Worm (Caenorhabditis elegans): ENCODE data around the gene panl-2.
A peak's percentile ranks its signal among the peaks of the same experiment; 100 is the strongest.

The panl-2 gene

DNA sequence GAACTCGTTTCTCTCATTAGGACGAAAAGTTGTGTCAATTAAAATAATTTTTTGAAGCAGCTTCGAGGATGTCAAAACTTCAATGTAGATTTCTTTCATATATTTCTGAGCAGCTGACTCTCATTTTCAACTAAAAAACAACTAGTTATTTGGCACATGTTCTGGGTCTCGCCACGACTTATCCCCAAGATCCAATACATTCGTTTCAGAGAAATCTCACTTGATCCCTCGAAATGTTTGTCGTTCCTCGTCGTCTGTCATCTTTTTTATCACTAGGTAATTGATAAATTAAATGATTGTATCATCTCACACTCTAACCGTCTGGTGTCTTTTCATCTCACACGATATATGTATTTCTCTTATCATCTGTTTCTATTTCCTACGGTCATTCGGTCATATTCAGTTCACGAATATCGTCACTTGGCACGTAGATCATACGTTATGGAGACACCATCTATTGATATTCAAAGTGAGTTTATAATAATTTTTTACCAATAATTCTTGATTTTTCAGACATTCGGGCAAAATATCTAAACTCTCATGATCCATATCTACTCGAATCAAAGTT lies 5.9 kb downstream of the panl-2 start, which contains the start of the genes rpn-6.1 and F57B9.1:
Gene rpn-6.1, minus strand, starts transcription at position 65 of the 568 bp plus-strand sequence.
Gene F57B9.1, plus strand, starts transcription at position 154 of the 568 bp plus-strand sequence.
- TF ChIP-seq nhr-237 (tag; optimal IDR thresholded peaks at IDR 0.05) (no peak), nfya-1 (tag; optimal IDR thresholded peaks at IDR 0.05; ENCODE audit: insufficient read depth) (peak; percentile 21), elt-2 (tag; optimal IDR thresholded peaks at IDR 0.05) (peak; percentile 59), fos-1 (tag; optimal IDR thresholded peaks at IDR 0.05) (no peak), elt-3 (tag; optimal IDR thresholded peaks at IDR 0.05) (no peak), nhr-76 (tag; optimal IDR thresholded peaks at IDR 0.05) (no peak), egl-5 (tag; optimal IDR thresholded peaks at IDR 0.05) (peak; percentile 55), ztf-4 (tag; optimal IDR thresholded peaks at IDR 0.05) (no peak), ceh-9 (tag; optimal IDR thresholded peaks at IDR 0.05) (no peak), nhr-25 (tag; optimal IDR thresholded peaks at IDR 0.05) (no peak), pqm-1 (tag; optimal IDR thresholded peaks at IDR 0.05) (peak; percentile 13), nhr-28 (tag; optimal IDR thresholded peaks at IDR 0.05) (no peak), nhr-43 (tag; optimal IDR thresholded peaks at IDR 0.05; ENCODE audit: poor library complexity, severe bottlenecking) (no peak), pha-4 (tag; optimal IDR thresholded peaks at IDR 0.05) (no peak), ztf-11 (tag; optimal IDR thresholded peaks at IDR 0.05) (no peak)

DNA sequence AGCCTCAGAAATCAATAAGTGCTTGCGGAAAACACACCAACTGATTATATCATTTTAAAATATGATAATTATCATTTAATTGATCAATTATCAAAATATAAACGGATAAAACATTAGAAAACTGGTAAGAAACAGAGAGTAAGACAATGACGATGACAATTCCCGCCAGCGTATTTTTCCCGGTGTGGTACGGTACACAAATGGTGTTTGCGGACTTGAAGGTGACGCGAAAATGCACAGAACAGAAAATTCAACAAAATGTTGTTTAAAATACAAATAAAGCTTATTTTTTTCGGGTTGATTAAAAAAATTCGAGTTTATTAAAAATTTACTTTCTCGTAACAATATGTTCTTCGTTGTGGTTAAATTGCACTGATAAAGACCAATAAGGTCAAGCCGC lies 6.8 kb downstream of the panl-2 start:
- TF ChIP-seq nhr-28 (tag; optimal IDR thresholded peaks at IDR 0.05) (no peak), eor-1 (tag; optimal IDR thresholded peaks at IDR 0.05) (no peak), ceh-82 (tag; optimal IDR thresholded peaks at IDR 0.05) (no peak), pha-4 (tag; optimal IDR thresholded peaks at IDR 0.05) (peak; percentile 81), nhr-23 (tag; optimal IDR thresholded peaks at IDR 0.05) (peak; percentile 12), elt-2 (tag; optimal IDR thresholded peaks at IDR 0.05) (peak; percentile 13), egl-27 (tag; optimal IDR thresholded peaks at IDR 0.05) (no peak), elt-1 (tag; optimal IDR thresholded peaks at IDR 0.05) (no peak), nhr-76 (tag; optimal IDR thresholded peaks at IDR 0.05) (no peak), nhr-11 (tag; optimal IDR thresholded peaks at IDR 0.05) (no peak), nhr-25 (tag; optimal IDR thresholded peaks at IDR 0.05) (no peak), ztf-11 (tag; optimal IDR thresholded peaks at IDR 0.05) (no peak), fkh-10 (GFP tag; optimal IDR thresholded peaks at IDR 0.05) (no peak), fos-1 (tag; optimal IDR thresholded peaks at IDR 0.05) (no peak), mml-1 (tag; optimal IDR thresholded peaks at IDR 0.05) (no peak), tbx-2 (tag; optimal IDR thresholded peaks at IDR 0.05) (no peak), ztf-4 (tag; optimal IDR thresholded peaks at IDR 0.05) (no peak), unc-62 (GFP tag; optimal IDR thresholded peaks at IDR 0.05) (no peak), ceh-9 (tag; optimal IDR thresholded peaks at IDR 0.05) (no peak), nhr-12 (tag; optimal IDR thresholded peaks at IDR 0.05) (no peak), lin-39 (tag; optimal IDR thresholded peaks at IDR 0.05) (no peak), zag-1 (tag; optimal IDR thresholded peaks at IDR 0.05) (no peak), mdl-1 (tag; optimal IDR thresholded peaks at IDR 0.05) (no peak), lsy-12 (tag; optimal IDR thresholded peaks at IDR 0.05) (no peak), fkh-2 (tag; optimal IDR thresholded peaks at IDR 0.05) (no peak), lin-15B (tag; optimal IDR thresholded peaks at IDR 0.05) (peak; percentile 46), nhr-43 (tag; optimal IDR thresholded peaks at IDR 0.05; ENCODE audit: poor library complexity, severe bottlenecking) (no peak), ZK546.5 (tag; optimal IDR thresholded peaks at IDR 0.05) (no peak), hmg-11 (tag; optimal IDR thresholded peaks at IDR 0.05) (peak; percentile 41), jun-1 (tag; optimal IDR thresholded peaks at IDR 0.05) (no peak), skn-1 (tag; optimal IDR thresholded peaks at IDR 0.05) (peak; percentile 95), ceh-16 (tag; optimal IDR thresholded peaks at IDR 0.05) (no peak), nfya-1 (tag; optimal IDR thresholded peaks at IDR 0.05; ENCODE audit: insufficient read depth) (peak; percentile 81), elt-3 (tag; optimal IDR thresholded peaks at IDR 0.05) (no peak), nhr-77 (tag; optimal IDR thresholded peaks at IDR 0.05) (no peak), R02D3.7 (tag; optimal IDR thresholded peaks at IDR 0.05) (no peak), snpc-4 (tag; optimal IDR thresholded peaks at IDR 0.05) (no peak), aly-2 (tag; optimal IDR thresholded peaks at IDR 0.05) (no peak), daf-12 (tag; optimal IDR thresholded peaks at IDR 0.05) (no peak), ama-1 (optimal IDR thresholded peaks at IDR 0.05) (peak; percentile 40), unc-39 (tag; optimal IDR thresholded peaks at IDR 0.05) (no peak), egl-5 (tag; optimal IDR thresholded peaks at IDR 0.05) (peak; percentile 25), ceh-28 (tag; optimal IDR thresholded peaks at IDR 0.05) (no peak), nhr-67 (tag; optimal IDR thresholded peaks at IDR 0.05) (no peak), sea-2 (GFP tag; optimal IDR thresholded peaks at IDR 0.05) (no peak), nhr-237 (tag; optimal IDR thresholded peaks at IDR 0.05) (no peak), pqm-1 (tag; optimal IDR thresholded peaks at IDR 0.05) (no peak)

All from whole organism, L3 larva.